Worm (Caenorhabditis elegans) whole organism, mixed stage, embryonic: ENCODE data around the gene gpn-1.

Source experiments
- ceh-83 ChIP-seq: fragments of 200-800 bp; sonication (Bioruptor generic); optimal IDR thresholded peaks from 2 replicates; lab custom pipeline; 2018; ENCODE audit warnings: mild to moderate bottlenecking, missing genetic modification characterization, missing compliant biosample characterization
- pha-4 ChIP-seq: fragments of 150-350 bp; optimal IDR thresholded peaks from 2 replicates; lab custom pipeline; 2018; ENCODE audit warnings: missing biosample characterization, missing genetic modification reagents, missing genetic modification characterization
- tbx-8 ChIP-seq: fragments of 200-800 bp; sonication (Bioruptor generic); optimal IDR thresholded peaks from 2 replicates; lab custom pipeline; 2018; ENCODE audit warnings: mild to moderate bottlenecking, missing genetic modification characterization, moderate library complexity, missing compliant biosample characterization

DNA sequence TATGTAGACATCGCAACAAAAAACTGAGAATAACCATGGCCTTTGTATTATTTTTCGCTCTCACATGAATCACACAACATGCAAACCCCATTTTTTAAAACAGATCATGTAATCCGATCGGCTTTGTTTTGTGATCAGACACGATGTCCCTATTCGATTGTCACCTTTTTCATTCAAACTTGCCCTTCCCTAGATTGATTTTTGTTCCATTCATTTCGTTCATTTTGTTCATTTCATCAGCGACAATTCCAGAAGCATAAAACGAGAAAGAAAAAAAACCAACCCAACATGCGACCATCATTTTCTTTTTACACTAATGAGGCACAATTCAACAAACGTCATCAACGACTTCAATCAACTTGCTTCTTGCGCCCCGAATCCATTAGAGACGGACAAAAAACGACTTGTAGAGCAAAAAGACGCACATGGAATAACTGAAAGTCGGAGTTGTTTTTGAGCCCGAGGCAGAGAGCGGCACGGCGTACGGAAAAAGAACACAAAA lies 30.5 kb upstream of the gpn-1 start, which contains the start of gene F59D12.3:
- TF ChIP-seq pha-4, result no peak
- TF ChIP-seq ceh-83 (GFP tag; lab: Kevin White, UChicago), result no peak
- TF ChIP-seq tbx-8 (GFP tag; lab: Kevin White, UChicago), result no peak
